Worm (Caenorhabditis elegans) whole organism, L3 larva: ENCODE measurements around the gene col-179.

ENCODE experiments used
- R02D3.7 ChIP-seq: fragments of 150-350 bp; optimal IDR thresholded peaks from 2 replicates; lab custom pipeline; 2014; ENCODE audit warnings: missing biosample characterization, missing genetic modification characterization
- ama-1 ChIP-seq: fragments of 150-350 bp; optimal IDR thresholded peaks from 2 replicates; lab custom pipeline; 2018
- ceh-16 ChIP-seq: sonication (generic microtip); optimal IDR thresholded peaks from 2 replicates; lab custom pipeline; 2017; ENCODE audit warnings: missing biosample characterization, missing genetic modification characterization
- ceh-28 ChIP-seq: fragments of 150-350 bp; optimal IDR thresholded peaks from 2 replicates; lab custom pipeline; 2014; ENCODE audit warnings: missing biosample characterization, missing genetic modification reagents, missing genetic modification characterization
- ceh-9 ChIP-seq: sonication (generic microtip); optimal IDR thresholded peaks from 2 replicates; lab custom pipeline; 2018; ENCODE audit warnings: missing biosample characterization, missing genetic modification characterization
- daf-12 ChIP-seq: fragments of 150-350 bp; optimal IDR thresholded peaks from 2 replicates; lab custom pipeline; 2014; ENCODE audit warnings: missing biosample characterization, missing genetic modification reagents, missing genetic modification characterization
- egl-27 ChIP-seq: sonication (generic microtip); optimal IDR thresholded peaks from 4 replicates; lab custom pipeline; 2017; ENCODE audit warnings: missing biosample characterization, missing genetic modification reagents, missing genetic modification characterization
- egl-5 ChIP-seq: fragments of 150-350 bp; optimal IDR thresholded peaks from 2 replicates; lab custom pipeline; 2017; ENCODE audit warnings: missing biosample characterization, missing genetic modification reagents, missing genetic modification characterization, inconsistent platforms
- elt-1 ChIP-seq: fragments of 150-350 bp; optimal IDR thresholded peaks from 2 replicates; lab custom pipeline; 2014; ENCODE audit warnings: missing biosample characterization, missing genetic modification characterization
- elt-2 ChIP-seq: sonication (generic microtip); optimal IDR thresholded peaks from 2 replicates; lab custom pipeline; 2016; ENCODE audit warnings: missing genetic modification reagents, mild to moderate bottlenecking, missing genetic modification characterization, missing compliant biosample characterization
- elt-3 ChIP-seq, 3 experiments: fragments of 150-350 bp in 1 of 3; sonication (generic microtip) in 2 of 3; optimal IDR thresholded peaks; 2 replicates in 2 of 3; 4 replicates in 1 of 3; lab custom pipeline; 2014 to 2017; ENCODE audit warnings: missing biosample characterization in 3 of 3, missing genetic modification characterization in 3 of 3
- fkh-10 ChIP-seq: sonication (generic microtip); optimal IDR thresholded peaks from 2 replicates; lab custom pipeline; 2017; ENCODE audit warnings: missing biosample characterization, missing genetic modification reagents, missing genetic modification characterization
- fkh-2 ChIP-seq: fragments of 150-350 bp; optimal IDR thresholded peaks from 2 replicates; lab custom pipeline; 2014; ENCODE audit warnings: missing biosample characterization, missing genetic modification reagents, missing genetic modification characterization
- fos-1 ChIP-seq: fragments of 150-350 bp; optimal IDR thresholded peaks from 2 replicates; lab custom pipeline; 2014; ENCODE audit warnings: missing biosample characterization, missing genetic modification characterization
- hmg-11 ChIP-seq: sonication (generic microtip); optimal IDR thresholded peaks from 2 replicates; lab custom pipeline; 2016; ENCODE audit warnings: missing genetic modification characterization, missing compliant biosample characterization
- jun-1 ChIP-seq: fragments of 150-350 bp; optimal IDR thresholded peaks from 2 replicates; lab custom pipeline; 2014; ENCODE audit warnings: missing biosample characterization, missing genetic modification reagents, missing genetic modification characterization
- lin-15B ChIP-seq: fragments of 150-350 bp; optimal IDR thresholded peaks from 2 replicates; lab custom pipeline; 2014; ENCODE audit warnings: missing biosample characterization, missing genetic modification characterization
- lin-39 ChIP-seq: fragments of 150-350 bp; optimal IDR thresholded peaks from 2 replicates; lab custom pipeline; 2018; ENCODE audit warnings: missing biosample characterization, missing genetic modification reagents, missing genetic modification characterization
- mdl-1 ChIP-seq: fragments of 150-350 bp; optimal IDR thresholded peaks from 2 replicates; lab custom pipeline; 2014; ENCODE audit warnings: missing biosample characterization, missing genetic modification characterization
- mml-1 ChIP-seq: fragments of 150-350 bp; sonication (generic microtip); optimal IDR thresholded peaks from 3 replicates; lab custom pipeline; 2014; ENCODE audit warnings: missing biosample characterization, missing genetic modification characterization
- nfya-1 ChIP-seq: sonication (generic microtip); optimal IDR thresholded peaks from 2 replicates; lab custom pipeline; 2017; ENCODE audit warnings: missing genetic modification characterization, mild to moderate bottlenecking, missing compliant biosample characterization, antibody characterized with exemption, moderate library complexity; ENCODE audit not compliant: insufficient read depth
- nhr-11 ChIP-seq: fragments of 150-350 bp; optimal IDR thresholded peaks from 2 replicates; lab custom pipeline; 2014; ENCODE audit warnings: missing biosample characterization, missing genetic modification characterization
- nhr-23 ChIP-seq: fragments of 150-350 bp; optimal IDR thresholded peaks from 2 replicates; lab custom pipeline; 2014; ENCODE audit warnings: missing biosample characterization, missing genetic modification reagents, missing genetic modification characterization
- nhr-237 ChIP-seq: fragments of 150-350 bp; optimal IDR thresholded peaks from 2 replicates; lab custom pipeline; 2014; ENCODE audit warnings: missing biosample characterization, missing genetic modification characterization
- nhr-25 ChIP-seq: sonication (generic microtip); optimal IDR thresholded peaks from 2 replicates; lab custom pipeline; 2017; ENCODE audit warnings: missing biosample characterization, missing genetic modification characterization
- nhr-28 ChIP-seq: fragments of 150-350 bp; optimal IDR thresholded peaks from 2 replicates; lab custom pipeline; 2014; ENCODE audit warnings: missing biosample characterization, missing genetic modification characterization
- nhr-43 ChIP-seq: sonication (generic microtip); optimal IDR thresholded peaks from 2 replicates; lab custom pipeline; 2016; ENCODE audit warnings: mild to moderate bottlenecking, missing genetic modification characterization, missing compliant biosample characterization; ENCODE audit not compliant: poor library complexity, severe bottlenecking
- nhr-67 ChIP-seq: fragments of 150-350 bp; optimal IDR thresholded peaks from 2 replicates; lab custom pipeline; 2014; ENCODE audit warnings: missing biosample characterization, missing genetic modification characterization
- nhr-76 ChIP-seq: fragments of 150-350 bp; sonication (generic microtip); optimal IDR thresholded peaks from 5 replicates; lab custom pipeline; 2014; ENCODE audit warnings: missing biosample characterization, missing genetic modification characterization
- nhr-77 ChIP-seq: fragments of 150-350 bp; optimal IDR thresholded peaks from 2 replicates; lab custom pipeline; 2014; ENCODE audit warnings: missing biosample characterization, missing genetic modification characterization
- sea-2 ChIP-seq: fragments of 150-350 bp; sonication (generic microtip); optimal IDR thresholded peaks from 4 replicates; lab custom pipeline; 2014; ENCODE audit warnings: missing biosample characterization, missing genetic modification reagents, missing genetic modification characterization
- skn-1 ChIP-seq: fragments of 150-350 bp; optimal IDR thresholded peaks from 2 replicates; lab custom pipeline; 2014; ENCODE audit warnings: missing biosample characterization, missing genetic modification characterization
- snpc-4 ChIP-seq: fragments of 150-350 bp; optimal IDR thresholded peaks from 2 replicates; lab custom pipeline; 2014; ENCODE audit warnings: missing biosample characterization, missing genetic modification characterization
- tbx-2 ChIP-seq: sonication (generic microtip); optimal IDR thresholded peaks from 2 replicates; lab custom pipeline; 2016; ENCODE audit warnings: mild to moderate bottlenecking, missing genetic modification characterization, missing compliant biosample characterization
- unc-39 ChIP-seq: sonication (generic microtip); optimal IDR thresholded peaks from 4 replicates; lab custom pipeline; 2017; ENCODE audit warnings: missing biosample characterization, missing genetic modification characterization
- unc-62 ChIP-seq: fragments of 150-350 bp; sonication (generic microtip); optimal IDR thresholded peaks from 4 replicates; lab custom pipeline; 2014; ENCODE audit warnings: missing biosample characterization, missing genetic modification reagents, missing genetic modification characterization
- ztf-11 ChIP-seq: fragments of 150-350 bp; optimal IDR thresholded peaks from 2 replicates; lab custom pipeline; 2014; ENCODE audit warnings: missing biosample characterization, missing genetic modification characterization
- ztf-4 ChIP-seq: fragments of 150-350 bp; optimal IDR thresholded peaks from 2 replicates; lab custom pipeline; 2014; ENCODE audit warnings: missing biosample characterization, missing genetic modification characterization

Gene col-179

ce11 chrX:11210417-11210816 lies 9.2 kb downstream of the col-179 start:
- TF ChIP-seq nhr-43, result no peak
- TF ChIP-seq nhr-77, result no peak
- no peak for TF ChIP-seq fos-1 (tag; lab: Kevin White, UChicago)
- no peak for TF ChIP-seq nhr-23 (tag; lab: Kevin White, UChicago)
- TF ChIP-seq daf-12 (tag; lab: Kevin White, UChicago), result no peak
- no peak for TF ChIP-seq skn-1
- no peak for TF ChIP-seq mml-1 (tag; lab: Kevin White, UChicago)
- TF ChIP-seq nhr-28, result no peak
- no peak for TF ChIP-seq unc-62 (GFP tag; lab: Kevin White, UChicago)
- no peak for TF ChIP-seq unc-39
- no peak for TF ChIP-seq nhr-11 (tag; lab: Kevin White, UChicago)
- TF ChIP-seq nfya-1 (tag; lab: Kevin White, UChicago), result no peak

ce11 chrX:11211360-11211759 lies 10.1 kb downstream of the col-179 start:
- no peak for TF ChIP-seq daf-12 (tag; lab: Kevin White, UChicago)
- no peak for TF ChIP-seq nhr-23 (tag; lab: Kevin White, UChicago)
- TF ChIP-seq mml-1 (tag; lab: Kevin White, UChicago), result no peak
- no peak for TF ChIP-seq elt-1

- TF ChIP-seq fkh-10 (GFP tag; lab: Kevin White, UChicago) (no peak), lin-15B (tag; lab: Kevin White, UChicago) (no peak), ama-1 (lab: Kevin White, UChicago) (no peak), ceh-9 (tag; lab: Kevin White, UChicago) (no peak), mml-1 (tag; lab: Kevin White, UChicago) (no peak), nhr-67 (tag; lab: Kevin White, UChicago) (no peak), egl-27 (no peak), nhr-25 (peak; percentile 33), daf-12 (tag; lab: Kevin White, UChicago) (no peak), tbx-2 (no peak), elt-2 (tag; lab: Kevin White, UChicago) (peak; percentile 43), ceh-16 (tag; lab: Kevin White, UChicago) (no peak), R02D3.7 (tag; lab: Kevin White, UChicago) (no peak), nhr-28 (no peak), elt-3 (tag; optimal IDR thresholded peaks at IDR 0.05; lab: Kevin White, UChicago) (peak in 1 of 3 experiments; percentile 22), mdl-1 (tag; lab: Kevin White, UChicago) (no peak), nhr-11 (tag; lab: Kevin White, UChicago) (no peak), nhr-237 (tag; lab: Kevin White, UChicago) (no peak), nhr-43 (peak; percentile 72), sea-2 (GFP tag; lab: Kevin White, UChicago) (no peak), nfya-1 (tag; lab: Kevin White, UChicago) (peak; percentile 31), egl-5 (tag; lab: Kevin White, UChicago) (no peak), nhr-23 (tag; lab: Kevin White, UChicago) (peak; percentile 73), ztf-11 (tag; lab: Kevin White, UChicago) (no peak), elt-1 (no peak), jun-1 (tag; lab: Kevin White, UChicago) (no peak), ztf-4 (tag; lab: Kevin White, UChicago) (no peak), fkh-2 (tag; lab: Kevin White, UChicago) (no peak), lin-39 (tag; lab: Kevin White, UChicago) (no peak), nhr-76 (tag; lab: Kevin White, UChicago) (no peak), snpc-4 (tag; lab: Kevin White, UChicago) (no peak), hmg-11 (peak; percentile 64), unc-62 (GFP tag; lab: Kevin White, UChicago) (no peak), nhr-77 (no peak), ceh-28 (tag; lab: Kevin White, UChicago) (no peak), fos-1 (tag; lab: Kevin White, UChicago) (no peak)
Observed at ce11 chrX:11215420-11216050, 14.3 kb downstream of the col-179 start, which contains the start of the genes C34F6.7 and idh-2. Gene C34F6.7 (minus strand): TSS chrX:11215470. Gene idh-2 (plus strand): TSS chrX:11216000.
